Worm (Caenorhabditis elegans) whole organism, young adult: ENCODE measurements around the gene F42A8.1.

Experiments
- B0019.2 ChIP-seq: fragments of 200-800 bp; sonication (Bioruptor generic); conservative IDR thresholded peaks from 2 replicates; pipeline ENCODE4 v1.3.6; 2022; ENCODE audit warnings: missing genetic modification reagents, missing genetic modification characterization, missing compliant biosample characterization
- B0261.1 ChIP-seq: sonication (generic microtip); optimal IDR thresholded peaks from 2 replicates; lab custom pipeline; 2016; ENCODE audit warnings: mild to moderate bottlenecking, missing genetic modification characterization, moderate library complexity, missing compliant biosample characterization
- F37B4.10 ChIP-seq: fragments of 200-800 bp; sonication (Bioruptor generic); IDR thresholded peaks from 2 replicates; pipeline ENCODE4 v1.3.6; 2022; ENCODE audit warnings: missing genetic modification characterization, missing compliant biosample characterization
- F49E8.2 ChIP-seq: sonication (generic microtip); optimal IDR thresholded peaks from 3 replicates; lab custom pipeline; 2017; ENCODE audit warnings: missing genetic modification characterization, mild to moderate bottlenecking, missing compliant biosample characterization, antibody characterized with exemption, moderate library complexity; ENCODE audit not compliant: insufficient read depth
- aptf-2 ChIP-seq: fragments of 200-800 bp; sonication (Bioruptor generic); conservative IDR thresholded peaks from 2 replicates; pipeline ENCODE4 v1.3.6; 2022; ENCODE audit warnings: missing genetic modification reagents, missing genetic modification characterization, missing compliant biosample characterization
- attf-5 ChIP-seq: fragments of 200-800 bp; sonication (Bioruptor generic); optimal IDR thresholded peaks from 2 replicates; lab custom pipeline; 2018; ENCODE audit warnings: mild to moderate bottlenecking, missing genetic modification characterization, missing compliant biosample characterization
- bed-2 ChIP-seq: fragments of 200-800 bp; sonication (Bioruptor generic); IDR thresholded peaks from 2 replicates; pipeline ENCODE4 v1.3.6; 2022; ENCODE audit warnings: missing genetic modification reagents, missing genetic modification characterization, missing compliant biosample characterization
- cebp-1 ChIP-seq, 2 experiments: fragments of 200-800 bp in 1 of 2; sonication (Bioruptor generic) in 1 of 2; sonication (generic microtip) in 1 of 2; IDR thresholded peaks in 1 of 2; optimal IDR thresholded peaks in 1 of 2; 2 replicates each; pipeline versions ENCODE4 v1.3.6 to Lab custom; 2017 to 2022; ENCODE audit warnings: missing compliant biosample characterization in 2 of 2, missing genetic modification characterization in 2 of 2, mild to moderate bottlenecking in 1 of 2, missing genetic modification reagents in 1 of 2, moderate library complexity in 1 of 2
- ceh-58 ChIP-seq: fragments of 200-800 bp; sonication (Bioruptor generic); IDR thresholded peaks from 2 replicates; pipeline ENCODE4 v1.3.6; 2022; ENCODE audit warnings: missing genetic modification characterization, missing compliant biosample characterization
- him-1 ChIP-seq: sonication (generic microtip); optimal IDR thresholded peaks from 2 replicates; lab custom pipeline; 2016; ENCODE audit warnings: missing genotype, missing genetic modification reagents, missing genetic modification characterization, missing compliant biosample characterization
- lag-1 ChIP-seq: fragments of 200-800 bp; sonication (Bioruptor generic); IDR thresholded peaks from 2 replicates; pipeline ENCODE4 v1.3.6; 2022; ENCODE audit warnings: missing genetic modification reagents, missing genetic modification characterization, missing compliant biosample characterization
- let-526 ChIP-seq: fragments of 200-800 bp; sonication (Bioruptor generic); IDR thresholded peaks from 2 replicates; pipeline ENCODE4 v1.3.6; 2022; ENCODE audit warnings: missing genetic modification reagents, missing genetic modification characterization, missing compliant biosample characterization
- let-607 ChIP-seq, 2 experiments: fragments of 200-800 bp in 1 of 2; sonication (Bioruptor generic) in 1 of 2; sonication (generic microtip) in 1 of 2; optimal IDR thresholded peaks; 2 replicates each; lab custom pipeline; 2016 to 2018; ENCODE audit warnings: mild to moderate bottlenecking in 2 of 2, missing compliant biosample characterization in 2 of 2, missing genetic modification characterization in 2 of 2, moderate library complexity in 2 of 2, missing genotype in 1 of 2
- mcd-1 ChIP-seq: fragments of 200-800 bp; sonication (Bioruptor generic); IDR thresholded peaks from 2 replicates; pipeline ENCODE4 v1.3.6; 2022; ENCODE audit warnings: missing genetic modification reagents, missing genetic modification characterization, missing compliant biosample characterization
- nfya-2 ChIP-seq: fragments of 200-800 bp; sonication (Bioruptor generic); IDR thresholded peaks from 2 replicates; pipeline ENCODE4 v1.3.6; 2022; ENCODE audit warnings: missing genetic modification reagents, missing genetic modification characterization, missing compliant biosample characterization
- nhr-80 ChIP-seq: sonication (generic microtip); optimal IDR thresholded peaks from 2 replicates; lab custom pipeline; 2016; ENCODE audit warnings: missing genetic modification characterization, missing compliant biosample characterization
- sea-2 ChIP-seq: fragments of 200-800 bp; sonication (Bioruptor generic); IDR thresholded peaks from 2 replicates; pipeline ENCODE4 v1.3.6; 2022; ENCODE audit warnings: missing genetic modification characterization, missing compliant biosample characterization
- snpc-1.1 ChIP-seq: sonication (generic microtip); optimal IDR thresholded peaks from 2 replicates; lab custom pipeline; 2017; ENCODE audit warnings: missing genetic modification characterization, mild to moderate bottlenecking, missing compliant biosample characterization, antibody characterized with exemption, moderate library complexity, missing genotype, missing genetic modification reagents; ENCODE audit not compliant: insufficient read depth
- somi-1 ChIP-seq: fragments of 200-800 bp; sonication (Bioruptor generic); optimal IDR thresholded peaks from 2 replicates; lab custom pipeline; 2018; ENCODE audit warnings: mild to moderate bottlenecking, missing genetic modification characterization, missing compliant biosample characterization
- tbp1 ChIP-seq: fragments of 200-800 bp; sonication (Bioruptor generic); optimal IDR thresholded peaks from 2 replicates; lab custom pipeline; 2018; ENCODE audit warnings: mild to moderate bottlenecking, missing genetic modification characterization, missing compliant biosample characterization
- tbx-9 ChIP-seq: sonication (generic microtip); optimal IDR thresholded peaks from 2 replicates; lab custom pipeline; 2016; ENCODE audit warnings: borderline replicate concordance, missing genetic modification characterization, inconsistent platforms, missing compliant biosample characterization
- zfh-2 ChIP-seq: fragments of 200-800 bp; sonication (Bioruptor generic); conservative IDR thresholded peaks from 2 replicates; pipeline ENCODE4 v1.3.6; 2022; ENCODE audit warnings: missing genetic modification reagents, missing genetic modification characterization, missing compliant biosample characterization

Gene F42A8.1

ce11 chrII:9304849-9305248 lies 41.5 kb downstream of the F42A8.1 start:
- TF ChIP-seq ceh-58 (GFP tag; lab: Robert Waterston, UW) (no peak), him-1 (tag; lab: Kevin White, UChicago) (no peak), B0019.2 (no peak), bed-2 (GFP tag; lab: Robert Waterston, UW) (no peak), B0261.1 (tag; lab: Kevin White, UChicago) (no peak), F37B4.10 (no peak), F49E8.2 (tag; lab: Kevin White, UChicago) (no peak)
- TF ChIP-seq, all 124 proteins: peak for 0

ce11 chrII:9303545-9303944 lies 42.8 kb downstream of the F42A8.1 start:
- TF ChIP-seq nhr-80 (tag; lab: Kevin White, UChicago) (no peak), cebp-1 (GFP tag; IDR thresholded peaks at IDR 0.05; lab: Robert Waterston, UW) (no peak), cebp-1 (tag; optimal IDR thresholded peaks at IDR 0.05; lab: Kevin White, UChicago) (peak; percentile 77), tbx-9 (tag; lab: Kevin White, UChicago) (no peak), nfya-2 (GFP tag; lab: Robert Waterston, UW) (no peak)
- TF ChIP-seq, all 124 proteins: peak for 1

- TF ChIP-seq sea-2 (GFP tag; lab: Robert Waterston, UW), result no peak
- TF ChIP-seq cebp-1 (GFP tag; IDR thresholded peaks at IDR 0.05; lab: Robert Waterston, UW), result no peak
- peak; percentile 29 for TF ChIP-seq cebp-1 (tag; optimal IDR thresholded peaks at IDR 0.05; lab: Kevin White, UChicago)
- TF ChIP-seq B0019.2, result no peak
- peak; percentile 90 for TF ChIP-seq nhr-80 (tag; lab: Kevin White, UChicago)
- TF ChIP-seq let-607 (tag; optimal IDR thresholded peaks at IDR 0.05; lab: Kevin White, UChicago), result peak in 1 of 2 experiments; percentile 2
Observed at ce11 chrII:9301065-9301464, 45.3 kb downstream of the F42A8.1 start.

- TF ChIP-seq let-526 (GFP tag; lab: Robert Waterston, UW), result no peak
- TF ChIP-seq snpc-1.1 (tag; lab: Kevin White, UChicago), result no peak
- no peak for TF ChIP-seq aptf-2 (GFP tag; lab: Robert Waterston, UW)
- no peak for TF ChIP-seq zfh-2 (GFP tag; lab: Robert Waterston, UW)
- no peak for TF ChIP-seq tbp1 (GFP tag; lab: Kevin White, UChicago)
- no peak for TF ChIP-seq lag-1 (GFP tag; lab: Robert Waterston, UW)
Observed at ce11 chrII:9299679-9300078, 46.7 kb downstream of the F42A8.1 start.

- no peak for TF ChIP-seq attf-5 (GFP tag; lab: Kevin White, UChicago)
Observed at ce11 chrII:9295678-9296077, 50.7 kb downstream of the F42A8.1 start, which contains the start of gene C01G6.9. Gene C01G6.9 (minus strand): TSS chrII:9295818.

- TF ChIP-seq mcd-1 (GFP tag; lab: Robert Waterston, UW) (no peak), nhr-80 (tag; lab: Kevin White, UChicago) (peak; percentile 86), let-607 (tag; optimal IDR thresholded peaks at IDR 0.05; lab: Kevin White, UChicago) (peak in 1 of 2 experiments; percentile 26), somi-1 (GFP tag; lab: Kevin White, UChicago) (no peak)
Observed at ce11 chrII:9291632-9292031, 54.8 kb downstream of the F42A8.1 start, which contains the start of gene acs-7. Gene acs-7 (plus strand): TSS chrII:9292017.
